Fruit fly (Drosophila melanogaster): ENCODE results near the gene Pih1D1.

The Pih1D1 gene

dm6 chr2L:12694823-12695420 lies 26.7 kb downstream of the Pih1D1 start, which contains the start of the genes IFT43 and PICK1:
TSS of gene IFT43 (minus strand) at chr2L:12694988.
TSS of gene PICK1 (plus strand) at chr2L:12695033.
- peak; percentile 71 for TF ChIP-seq CG12605 (GFP tag; IDR thresholded peaks at IDR 0.05)
- no peak for TF ChIP-seq CG15710 (tag; optimal IDR thresholded peaks at IDR 0.05)
- no peak for TF ChIP-seq D1 (tag; optimal IDR thresholded peaks at IDR 0.05)
- no peak for TF ChIP-seq CG14655 (GFP tag; optimal IDR thresholded peaks at IDR 0.05)
- no peak for TF ChIP-seq CG13204 (GFP tag; optimal IDR thresholded peaks at IDR 0.05)
- no peak for TF ChIP-seq CG9948 (tag; optimal IDR thresholded peaks at IDR 0.05)
- TF ChIP-seq fd96Ca (GFP tag; IDR thresholded peaks at IDR 0.05), result 0 out of 3 replicates have a peak, but pooled peaks have one; percentile 30
- no peak for TF ChIP-seq CG17806 (tag; optimal IDR thresholded peaks at IDR 0.05)
- TF ChIP-seq Pif1A (GFP tag; optimal IDR thresholded peaks at IDR 0.05), result no peak
- no peak for TF ChIP-seq EcR (GFP tag; optimal IDR thresholded peaks at IDR 0.05)
- no peak for TF ChIP-seq CG34367 (tag; optimal IDR thresholded peaks at IDR 0.05)

- TF ChIP-seq CG9948 (tag; optimal IDR thresholded peaks at IDR 0.05), result no peak
- TF ChIP-seq CG4496 (GFP tag; IDR thresholded peaks at IDR 0.05), result no peak
- TF ChIP-seq CG15710 (tag; optimal IDR thresholded peaks at IDR 0.05), result no peak
- no peak for TF ChIP-seq Ets98B (GFP tag; IDR thresholded peaks at IDR 0.05)
- TF ChIP-seq CG17806 (tag; optimal IDR thresholded peaks at IDR 0.05), result no peak
- no peak for TF ChIP-seq CG12605 (GFP tag; IDR thresholded peaks at IDR 0.05)
- 0 out of 3 replicates have a peak, but pooled peaks have one; percentile 25 for TF ChIP-seq fd96Ca (GFP tag; IDR thresholded peaks at IDR 0.05)
- TF ChIP-seq EcR (GFP tag; optimal IDR thresholded peaks at IDR 0.05), result no peak
- TF ChIP-seq Pif1A (GFP tag; optimal IDR thresholded peaks at IDR 0.05), result no peak
Observed at dm6 chr2L:12692343-12693079, 29.1 kb downstream of the Pih1D1 start, which contains the start of the genes CCT4 and CG6153. TSS of gene CCT4 (minus strand) at chr2L:12692934. TSS of gene CG6153 (plus strand) at chr2L:12692993.

- TF ChIP-seq CG4496 (GFP tag; IDR thresholded peaks at IDR 0.05) (no peak), CG32121 (GFP tag; IDR thresholded peaks at IDR 0.05) (no peak), D1 (tag; optimal IDR thresholded peaks at IDR 0.05) (no peak)
Observed at dm6 chr2L:12689281-12689765, 32.3 kb downstream of the Pih1D1 start.

- TF ChIP-seq CG9948 (tag; optimal IDR thresholded peaks at IDR 0.05) (no peak), CG17806 (tag; optimal IDR thresholded peaks at IDR 0.05) (no peak), CG32121 (GFP tag; IDR thresholded peaks at IDR 0.05) (no peak), CG12605 (GFP tag; IDR thresholded peaks at IDR 0.05) (no peak), CG15710 (tag; optimal IDR thresholded peaks at IDR 0.05) (no peak), CG13204 (GFP tag; optimal IDR thresholded peaks at IDR 0.05) (no peak), fd96Ca (GFP tag; IDR thresholded peaks at IDR 0.05) (no peak), Snoo (tag; optimal IDR thresholded peaks at IDR 0.05) (no peak), D1 (tag; optimal IDR thresholded peaks at IDR 0.05) (no peak), CG34367 (tag; optimal IDR thresholded peaks at IDR 0.05) (no peak), CG10348 (GFP tag; IDR thresholded peaks at IDR 0.05) (no peak), CG4496 (GFP tag; IDR thresholded peaks at IDR 0.05) (no peak), rn (GFP tag; IDR thresholded peaks at IDR 0.05) (no peak), CG14655 (GFP tag; optimal IDR thresholded peaks at IDR 0.05) (no peak), Pif1B (GFP tag; optimal IDR thresholded peaks at IDR 0.05) (no peak), EcR (GFP tag; optimal IDR thresholded peaks at IDR 0.05) (no peak), Ets98B (GFP tag; IDR thresholded peaks at IDR 0.05) (no peak), gl (tag; optimal IDR thresholded peaks at IDR 0.05) (no peak), CG8159 (tag; optimal IDR thresholded peaks at IDR 0.05) (no peak), CG8301 (tag; optimal IDR thresholded peaks at IDR 0.05) (no peak)
Observed at dm6 chr2L:12686811-12687210, 34.8 kb downstream of the Pih1D1 start.

- TF ChIP-seq gl (tag; optimal IDR thresholded peaks at IDR 0.05), result no peak
- no peak for TF ChIP-seq D1 (tag; optimal IDR thresholded peaks at IDR 0.05)
- TF ChIP-seq CG12605 (GFP tag; IDR thresholded peaks at IDR 0.05), result no peak
- no peak for TF ChIP-seq CG8301 (tag; optimal IDR thresholded peaks at IDR 0.05)
- no peak for TF ChIP-seq CG17806 (tag; optimal IDR thresholded peaks at IDR 0.05)
- TF ChIP-seq CG14655 (GFP tag; optimal IDR thresholded peaks at IDR 0.05), result no peak
- TF ChIP-seq CG4496 (GFP tag; IDR thresholded peaks at IDR 0.05), result no peak
- no peak for TF ChIP-seq Pif1B (GFP tag; optimal IDR thresholded peaks at IDR 0.05)
Observed at dm6 chr2L:12681603-12682368, 39.9 kb downstream of the Pih1D1 start.

dm6 chr2L:12679310-12679709 lies 42.3 kb downstream of the Pih1D1 start:
- TF ChIP-seq CG17806 (tag; optimal IDR thresholded peaks at IDR 0.05) (no peak), CG9948 (tag; optimal IDR thresholded peaks at IDR 0.05) (no peak), CG13204 (GFP tag; optimal IDR thresholded peaks at IDR 0.05) (no peak), Pif1B (GFP tag; optimal IDR thresholded peaks at IDR 0.05) (no peak), CG15710 (tag; optimal IDR thresholded peaks at IDR 0.05) (no peak), Snoo (tag; optimal IDR thresholded peaks at IDR 0.05) (no peak), CG32121 (GFP tag; IDR thresholded peaks at IDR 0.05) (no peak), CG14655 (GFP tag; optimal IDR thresholded peaks at IDR 0.05) (no peak), Pif1A (GFP tag; optimal IDR thresholded peaks at IDR 0.05) (no peak), fd96Ca (GFP tag; IDR thresholded peaks at IDR 0.05) (no peak), D1 (tag; optimal IDR thresholded peaks at IDR 0.05) (no peak), CG4496 (GFP tag; IDR thresholded peaks at IDR 0.05) (no peak), CG8301 (tag; optimal IDR thresholded peaks at IDR 0.05) (no peak), EcR (GFP tag; optimal IDR thresholded peaks at IDR 0.05) (no peak), Ets98B (GFP tag; IDR thresholded peaks at IDR 0.05) (no peak), CG34367 (tag; optimal IDR thresholded peaks at IDR 0.05) (no peak), rn (GFP tag; IDR thresholded peaks at IDR 0.05) (no peak)

Measured in whole organism, pupa.